Worm (Caenorhabditis elegans) whole organism, young adult: ENCODE results near the gene Y49F6B.19.

Source experiments
- B0019.2 ChIP-seq: fragments of 200-800 bp; sonication (Bioruptor generic); conservative IDR thresholded peaks from 2 replicates; pipeline ENCODE4 v1.3.6; 2022; ENCODE audit warnings: missing genetic modification reagents, missing genetic modification characterization, missing compliant biosample characterization
- B0261.1 ChIP-seq: sonication (generic microtip); optimal IDR thresholded peaks from 2 replicates; lab custom pipeline; 2016; ENCODE audit warnings: mild to moderate bottlenecking, missing genetic modification characterization, moderate library complexity, missing compliant biosample characterization
- B0336.3 ChIP-seq: fragments of 200-800 bp; sonication (Bioruptor generic); IDR thresholded peaks from 2 replicates; pipeline ENCODE4 v1.3.6; 2022; ENCODE audit warnings: missing genetic modification characterization, missing compliant biosample characterization
- C06A6.2 ChIP-seq: fragments of 200-800 bp; sonication (Bioruptor generic); conservative IDR thresholded peaks from 2 replicates; pipeline ENCODE4 v1.3.6; 2022; ENCODE audit warnings: missing genetic modification characterization, missing compliant biosample characterization
- D2030.7 ChIP-seq: fragments of 200-800 bp; sonication (Bioruptor generic); IDR thresholded peaks from 2 replicates; pipeline ENCODE4 v1.3.6; 2022; ENCODE audit warnings: missing genetic modification reagents, missing genetic modification characterization, missing compliant biosample characterization
- F10E7.11 ChIP-seq: sonication (generic microtip); optimal IDR thresholded peaks from 2 replicates; lab custom pipeline; 2017; ENCODE audit warnings: mild to moderate bottlenecking, missing genetic modification characterization, moderate library complexity, missing compliant biosample characterization
- F22D6.2 ChIP-seq: sonication (generic microtip); optimal IDR thresholded peaks from 2 replicates; lab custom pipeline; 2016; ENCODE audit warnings: mild to moderate bottlenecking, missing genetic modification characterization, missing compliant biosample characterization
- F33H1.4 ChIP-seq: fragments of 200-800 bp; sonication (Bioruptor generic); IDR thresholded peaks from 2 replicates; pipeline ENCODE4 v1.3.6; 2022; ENCODE audit warnings: missing genetic modification reagents, missing genetic modification characterization, missing compliant biosample characterization
- F55B11.4 ChIP-seq: sonication (generic microtip); optimal IDR thresholded peaks from 2 replicates; lab custom pipeline; 2016; ENCODE audit warnings: missing compliant biosample characterization, missing genetic modification characterization, borderline replicate concordance; ENCODE audit not compliant: insufficient read depth
- F57A8.1 ChIP-seq: fragments of 200-800 bp; sonication (Bioruptor generic); optimal IDR thresholded peaks from 2 replicates; lab custom pipeline; 2018; ENCODE audit warnings: mild to moderate bottlenecking, missing genetic modification characterization, moderate library complexity, missing compliant biosample characterization
- Y53G8AR.9 ChIP-seq: fragments of 200-800 bp; sonication (Bioruptor generic); conservative IDR thresholded peaks from 2 replicates; pipeline ENCODE4 v1.3.6; 2022; ENCODE audit warnings: missing genetic modification reagents, missing genetic modification characterization, missing compliant biosample characterization
- ZK185.1 ChIP-seq: sonication (generic microtip); optimal IDR thresholded peaks from 2 replicates; lab custom pipeline; 2016; ENCODE audit warnings: mild to moderate bottlenecking, missing genetic modification characterization, missing compliant biosample characterization; ENCODE audit not compliant: poor library complexity, severe bottlenecking
- attf-3 ChIP-seq: fragments of 200-800 bp; sonication (Bioruptor generic); conservative IDR thresholded peaks from 2 replicates; pipeline ENCODE4 v1.3.6; 2022; ENCODE audit warnings: missing genetic modification reagents, missing genetic modification characterization, missing compliant biosample characterization
- bed-1 ChIP-seq: fragments of 200-800 bp; sonication (Bioruptor generic); IDR thresholded peaks from 2 replicates; pipeline ENCODE4 v1.3.6; 2022; ENCODE audit warnings: missing genetic modification reagents, missing genetic modification characterization, missing compliant biosample characterization
- ceh-27 ChIP-seq: fragments of 200-800 bp; sonication (Bioruptor generic); optimal IDR thresholded peaks from 2 replicates; lab custom pipeline; 2018; ENCODE audit warnings: mild to moderate bottlenecking, missing genetic modification characterization, moderate library complexity, missing compliant biosample characterization
- ceh-58 ChIP-seq: fragments of 200-800 bp; sonication (Bioruptor generic); IDR thresholded peaks from 2 replicates; pipeline ENCODE4 v1.3.6; 2022; ENCODE audit warnings: missing genetic modification characterization, missing compliant biosample characterization
- dpff-1 ChIP-seq: sonication (generic microtip); optimal IDR thresholded peaks from 2 replicates; lab custom pipeline; 2017; ENCODE audit warnings: mild to moderate bottlenecking, missing genetic modification characterization, missing compliant biosample characterization
- egl-18 ChIP-seq: fragments of 200-800 bp; sonication (Bioruptor generic); IDR thresholded peaks from 2 replicates; pipeline ENCODE4 v1.3.6; 2022; ENCODE audit warnings: missing genetic modification reagents, missing genetic modification characterization, missing compliant biosample characterization
- egl-44 ChIP-seq: fragments of 200-800 bp; sonication (Bioruptor generic); IDR thresholded peaks from 2 replicates; pipeline ENCODE4 v1.3.6; 2022; ENCODE audit warnings: missing genetic modification reagents, missing genetic modification characterization, missing compliant biosample characterization
- egrh-3 ChIP-seq: fragments of 200-800 bp; sonication (Bioruptor generic); IDR thresholded peaks from 2 replicates; pipeline ENCODE4 v1.3.6; 2022; ENCODE audit warnings: missing genetic modification reagents, missing genetic modification characterization, missing compliant biosample characterization
- ets-4 ChIP-seq: fragments of 200-800 bp; sonication (Bioruptor generic); optimal IDR thresholded peaks from 2 replicates; lab custom pipeline; 2018; ENCODE audit warnings: mild to moderate bottlenecking, missing genetic modification characterization, missing compliant biosample characterization
- hlh-12 ChIP-seq: sonication (generic microtip); optimal IDR thresholded peaks from 2 replicates; lab custom pipeline; 2016; ENCODE audit warnings: missing genetic modification characterization, missing compliant biosample characterization
- lag-1 ChIP-seq: fragments of 200-800 bp; sonication (Bioruptor generic); IDR thresholded peaks from 2 replicates; pipeline ENCODE4 v1.3.6; 2022; ENCODE audit warnings: missing genetic modification reagents, missing genetic modification characterization, missing compliant biosample characterization
- let-607 ChIP-seq, 2 experiments: fragments of 200-800 bp in 1 of 2; sonication (Bioruptor generic) in 1 of 2; sonication (generic microtip) in 1 of 2; optimal IDR thresholded peaks; 2 replicates each; lab custom pipeline; 2016 to 2018; ENCODE audit warnings: mild to moderate bottlenecking in 2 of 2, missing compliant biosample characterization in 2 of 2, missing genetic modification characterization in 2 of 2, moderate library complexity in 2 of 2, missing genotype in 1 of 2
- lin-54 ChIP-seq: fragments of 200-800 bp; sonication (Bioruptor generic); optimal IDR thresholded peaks from 2 replicates; lab custom pipeline; 2018; ENCODE audit warnings: mild to moderate bottlenecking, missing genetic modification characterization, missing compliant biosample characterization
- lir-1 ChIP-seq: fragments of 200-800 bp; sonication (Bioruptor generic); conservative IDR thresholded peaks from 2 replicates; pipeline ENCODE4 v1.3.6; 2022; ENCODE audit warnings: missing genetic modification reagents, missing genetic modification characterization, missing compliant biosample characterization
- lsl-1 ChIP-seq: fragments of 200-800 bp; sonication (Bioruptor generic); optimal IDR thresholded peaks from 2 replicates; lab custom pipeline; 2018; ENCODE audit warnings: mild to moderate bottlenecking, missing genetic modification characterization, moderate library complexity, missing compliant biosample characterization
- madf-6 ChIP-seq: fragments of 200-800 bp; sonication (Bioruptor generic); IDR thresholded peaks from 2 replicates; pipeline ENCODE4 v1.3.6; 2022; ENCODE audit warnings: missing genetic modification reagents, missing genetic modification characterization, missing compliant biosample characterization
- madf-8 ChIP-seq: fragments of 200-800 bp; sonication (Bioruptor generic); conservative IDR thresholded peaks from 2 replicates; pipeline ENCODE4 v1.3.6; 2022; ENCODE audit warnings: missing genetic modification reagents, missing genetic modification characterization, missing compliant biosample characterization
- mcd-1 ChIP-seq: fragments of 200-800 bp; sonication (Bioruptor generic); IDR thresholded peaks from 2 replicates; pipeline ENCODE4 v1.3.6; 2022; ENCODE audit warnings: missing genetic modification reagents, missing genetic modification characterization, missing compliant biosample characterization
- mel-28 ChIP-seq: sonication (generic microtip); optimal IDR thresholded peaks from 2 replicates; lab custom pipeline; 2016; ENCODE audit warnings: borderline replicate concordance, mild to moderate bottlenecking, missing genetic modification characterization, missing compliant biosample characterization
- mxl-1 ChIP-seq: sonication (generic microtip); optimal IDR thresholded peaks from 2 replicates; lab custom pipeline; 2016; ENCODE audit warnings: missing genetic modification characterization, missing compliant biosample characterization
- nhr-179 ChIP-seq: sonication (generic microtip); optimal IDR thresholded peaks from 2 replicates; lab custom pipeline; 2016; ENCODE audit warnings: mild to moderate bottlenecking, missing genetic modification characterization, missing compliant biosample characterization
- nhr-90 ChIP-seq: sonication (generic microtip); optimal IDR thresholded peaks from 2 replicates; lab custom pipeline; 2016; ENCODE audit warnings: missing genotype, mild to moderate bottlenecking, missing genetic modification characterization, missing compliant biosample characterization
- pha-4 ChIP-seq: fragments of 150-350 bp; sonication (generic microtip); optimal IDR thresholded peaks from 2 replicates; lab custom pipeline; 2014; ENCODE audit warnings: missing biosample characterization, missing genetic modification reagents, missing genetic modification characterization
- rcor-1 ChIP-seq: fragments of 200-800 bp; sonication (Bioruptor generic); IDR thresholded peaks from 2 replicates; pipeline ENCODE4 v1.3.6; 2022; ENCODE audit warnings: missing genetic modification reagents, missing genetic modification characterization, missing compliant biosample characterization
- rec-8 ChIP-seq, 2 experiments: sonication (generic microtip); optimal IDR thresholded peaks; 2 replicates each; lab custom pipeline; 2016; ENCODE audit warnings: mild to moderate bottlenecking in 2 of 2, missing genetic modification characterization in 2 of 2, missing genetic modification reagents in 2 of 2, missing genotype in 2 of 2, missing biosample characterization in 1 of 2, missing compliant biosample characterization in 1 of 2, moderate library complexity in 1 of 2
- rpc-1 ChIP-seq, 2 experiments: fragments of 150-350 bp in 1 of 2; sonication (generic microtip) in 1 of 2; optimal IDR thresholded peaks; 2 replicates each; lab custom pipeline; 2014 to 2018; ENCODE audit warnings: missing biosample characterization in 1 of 2, missing genetic modification characterization in 1 of 2, missing genetic modification reagents in 1 of 2, missing genotype in 1 of 2
- snpc-1.3 ChIP-seq: sonication (generic microtip); optimal IDR thresholded peaks from 2 replicates; lab custom pipeline; 2017; ENCODE audit warnings: missing genetic modification characterization, mild to moderate bottlenecking, missing compliant biosample characterization, antibody characterized with exemption, moderate library complexity, missing genotype, missing genetic modification reagents; ENCODE audit not compliant: insufficient read depth
- snpc-4 ChIP-seq, 5 experiments: fragments of 150-350 bp in 1 of 5; sonication (generic microtip) in 4 of 5; optimal IDR thresholded peaks; 2 replicates each; lab custom pipeline; 2014 to 2018; ENCODE audit warnings: missing genetic modification characterization in 5 of 5, missing biosample characterization in 3 of 5, antibody characterized with exemption in 2 of 5, mild to moderate bottlenecking in 2 of 5, missing compliant biosample characterization in 2 of 5, missing genotype in 2 of 5, moderate library complexity in 2 of 5, missing genetic modification reagents in 1 of 5
- tbp1 ChIP-seq: fragments of 200-800 bp; sonication (Bioruptor generic); optimal IDR thresholded peaks from 2 replicates; lab custom pipeline; 2018; ENCODE audit warnings: mild to moderate bottlenecking, missing genetic modification characterization, missing compliant biosample characterization
- xnd-1 ChIP-seq: sonication (generic microtip); optimal IDR thresholded peaks from 2 replicates; lab custom pipeline; 2016; ENCODE audit warnings: missing genotype, missing genetic modification reagents, missing genetic modification characterization, missing compliant biosample characterization
- zfh-2 ChIP-seq: fragments of 200-800 bp; sonication (Bioruptor generic); conservative IDR thresholded peaks from 2 replicates; pipeline ENCODE4 v1.3.6; 2022; ENCODE audit warnings: missing genetic modification reagents, missing genetic modification characterization, missing compliant biosample characterization
- ztf-22 ChIP-seq: fragments of 200-800 bp; sonication (Bioruptor generic); optimal IDR thresholded peaks from 2 replicates; lab custom pipeline; 2018; ENCODE audit warnings: mild to moderate bottlenecking, missing genetic modification characterization, moderate library complexity, missing compliant biosample characterization
- ztf-25 ChIP-seq: fragments of 200-800 bp; sonication (Bioruptor generic); IDR thresholded peaks from 2 replicates; pipeline ENCODE4 v1.3.6; 2022; ENCODE audit warnings: missing genetic modification reagents, missing genetic modification characterization, missing compliant biosample characterization
- ztf-6 ChIP-seq: fragments of 200-800 bp; sonication (Bioruptor generic); IDR thresholded peaks from 2 replicates; pipeline ENCODE4 v1.3.6; 2022; ENCODE audit warnings: missing genetic modification reagents, missing genetic modification characterization, missing compliant biosample characterization

Gene Y49F6B.19

ce11 chrII:3554673-3555072 lies 42.5 kb upstream of the Y49F6B.19 start:
- TF ChIP-seq ceh-58 (GFP tag; lab: Robert Waterston, UW) (no peak), B0019.2 (GFP tag; lab: Robert Waterston, UW) (no peak), mel-28 (tag; lab: Kevin White, UChicago) (no peak), nhr-179 (no peak), lin-54 (peak; percentile 56), F57A8.1 (GFP tag; lab: Kevin White, UChicago) (no peak), rec-8 (tag; optimal IDR thresholded peaks at IDR 0.05; lab: Kevin White, UChicago) (no peak), mcd-1 (peak; percentile 75), F10E7.11 (tag; lab: Kevin White, UChicago) (no peak), ztf-25 (no peak), lag-1 (GFP tag; lab: Robert Waterston, UW) (no peak), rpc-1 (optimal IDR thresholded peaks at IDR 0.05; lab: Kevin White, UChicago) (no peak), rpc-1 (tag; optimal IDR thresholded peaks at IDR 0.05; lab: Kevin White, UChicago) (no peak), snpc-1.3 (tag; lab: Kevin White, UChicago) (no peak), madf-6 (GFP tag; lab: Robert Waterston, UW) (peak; percentile 49), B0261.1 (tag; lab: Kevin White, UChicago) (no peak), ztf-6 (GFP tag; lab: Robert Waterston, UW) (no peak), rcor-1 (GFP tag; lab: Robert Waterston, UW) (no peak), egl-44 (no peak), ZK185.1 (tag; lab: Kevin White, UChicago) (no peak), nhr-90 (tag; lab: Kevin White, UChicago) (no peak), snpc-4 (GFP tag; optimal IDR thresholded peaks at IDR 0.05; lab: Kevin White, UChicago) (no peak), snpc-4 (tag; optimal IDR thresholded peaks at IDR 0.05; lab: Kevin White, UChicago) (no peak), bed-1 (GFP tag; lab: Robert Waterston, UW) (no peak), F55B11.4 (no peak), B0336.3 (GFP tag; lab: Robert Waterston, UW) (no peak), egrh-3 (GFP tag; lab: Robert Waterston, UW) (no peak), pha-4 (tag; lab: Kevin White, UChicago) (no peak), tbp1 (GFP tag; lab: Kevin White, UChicago) (no peak), Y53G8AR.9 (GFP tag; lab: Robert Waterston, UW) (no peak), attf-3 (GFP tag; lab: Robert Waterston, UW) (no peak), C06A6.2 (GFP tag; lab: Robert Waterston, UW) (no peak), lsl-1 (GFP tag; lab: Kevin White, UChicago) (peak; percentile 11), D2030.7 (GFP tag; lab: Robert Waterston, UW) (0 out of 2 replicates have a peak, but pooled peaks have one; percentile 11), xnd-1 (peak; percentile 55), egl-18 (no peak), ceh-27 (GFP tag; lab: Kevin White, UChicago) (no peak), F33H1.4 (GFP tag; lab: Robert Waterston, UW) (0 out of 2 replicates have a peak, but pooled peaks have one; percentile 14), F22D6.2 (tag; lab: Kevin White, UChicago) (no peak)

ce11 chrII:3553453-3553852 lies 41.3 kb upstream of the Y49F6B.19 start, which contains the start of gene dnc-3:
Gene dnc-3, plus strand, starts transcription at chrII:3553724.
- no peak for TF ChIP-seq zfh-2
- TF ChIP-seq ZK185.1 (tag; lab: Kevin White, UChicago) = no peak
- no peak for TF ChIP-seq Y53G8AR.9 (GFP tag; lab: Robert Waterston, UW)
- TF ChIP-seq ztf-22 (GFP tag; lab: Kevin White, UChicago) = no peak
- peak; percentile 20 for TF ChIP-seq tbp1 (GFP tag; lab: Kevin White, UChicago)
- peak in 1 of 2 experiments; percentile 61 for TF ChIP-seq let-607 (tag; optimal IDR thresholded peaks at IDR 0.05; lab: Kevin White, UChicago)
- no peak for TF ChIP-seq snpc-4 (GFP tag; optimal IDR thresholded peaks at IDR 0.05; lab: Kevin White, UChicago)
- peak in 1 of 4 experiments; percentile 45 for TF ChIP-seq snpc-4 (tag; optimal IDR thresholded peaks at IDR 0.05; lab: Kevin White, UChicago)
- TF ChIP-seq madf-8 (GFP tag; lab: Robert Waterston, UW) = peak; percentile 53
- no peak for TF ChIP-seq dpff-1 (tag; lab: Kevin White, UChicago)
- TF ChIP-seq mxl-1 (tag; lab: Kevin White, UChicago) = no peak
- TF ChIP-seq lir-1 = no peak
- peak; percentile 64; the same call in 1 of the 2 replicates for TF ChIP-seq B0336.3 (GFP tag; lab: Robert Waterston, UW)
- no peak for TF ChIP-seq ets-4 (GFP tag; lab: Kevin White, UChicago)
- TF ChIP-seq egl-18 = no peak
- no peak for TF ChIP-seq hlh-12 (tag; lab: Kevin White, UChicago)
